Fruit fly (Drosophila melanogaster): Measurements from ENCODE around the gene CG15743.

CG15743 gene

dm6 chrX:13332702-13333243, 47.3 kb downstream of the CG15743 start (continued):
- TF ChIP-seq Neu2 (GFP tag; optimal IDR thresholded peaks at IDR 0.05; ENCODE audit: borderline replicate concordance) (no peak), gsb-n (tag; optimal IDR thresholded peaks at IDR 0.05) (no peak), Scr (GFP tag; IDR thresholded peaks at IDR 0.05; ENCODE audit: partially characterized antibody) (no peak), Xbp1 (GFP tag; optimal IDR thresholded peaks at IDR 0.05) (no peak), CG3995 (GFP tag; optimal IDR thresholded peaks at IDR 0.05) (no peak), CG8944 (GFP tag; optimal IDR thresholded peaks at IDR 0.05) (no peak), CG3281 (GFP tag; optimal IDR thresholded peaks at IDR 0.05) (peak; percentile 36), CG10654 (GFP tag; optimal IDR thresholded peaks at IDR 0.05) (no peak), CG10274 (GFP tag; optimal IDR thresholded peaks at IDR 0.05) (peak; percentile 5), CG8388 (GFP tag; optimal IDR thresholded peaks at IDR 0.05) (no peak), schlank (tag; optimal IDR thresholded peaks at IDR 0.05) (no peak), nom (GFP tag; optimal IDR thresholded peaks at IDR 0.05) (no peak), CG15269 (tag; optimal IDR thresholded peaks at IDR 0.05) (peak; percentile 3), Dp (GFP tag; optimal IDR thresholded peaks at IDR 0.05) (no peak), CG8290 (GFP tag; optimal IDR thresholded peaks at IDR 0.05) (no peak), CG8290 (tag; optimal IDR thresholded peaks at IDR 0.05) (no peak), CG5245 (GFP tag; optimal IDR thresholded peaks at IDR 0.05) (no peak), CG5953 (GFP tag; IDR thresholded peaks at IDR 0.05) (no peak), nau (GFP tag; optimal IDR thresholded peaks at IDR 0.05) (no peak), CG2202 (tag; optimal IDR thresholded peaks at IDR 0.05) (no peak), Hsf (GFP tag; optimal IDR thresholded peaks at IDR 0.05) (peak; percentile 24), Hmx (GFP tag; optimal IDR thresholded peaks at IDR 0.05) (no peak), CG6272 (GFP tag; IDR thresholded peaks at IDR 0.05) (no peak), ash1 (GFP tag; optimal IDR thresholded peaks at IDR 0.05) (no peak), Vsx1 (GFP tag; optimal IDR thresholded peaks at IDR 0.05) (peak; percentile 26), GATAe (GFP tag; conservative IDR thresholded peaks at IDR 0.05) (no peak), Sry-δ (GFP tag; optimal IDR thresholded peaks at IDR 0.05) (peak; percentile 4), slbo (GFP tag; IDR thresholded peaks at IDR 0.05) (peak; percentile 36; the same call in 1 of the 2 replicates), CG17568 (GFP tag; optimal IDR thresholded peaks at IDR 0.05) (no peak), toy (GFP tag; IDR thresholded peaks at IDR 0.05) (no peak), CG12391 (tag; optimal IDR thresholded peaks at IDR 0.05) (no peak), CG33557 (GFP tag; optimal IDR thresholded peaks at IDR 0.05) (no peak), Hey (tag; optimal IDR thresholded peaks at IDR 0.05) (peak; percentile 27), Chrac-16 (GFP tag; optimal IDR thresholded peaks at IDR 0.05) (no peak), fd102C (GFP tag; optimal IDR thresholded peaks at IDR 0.05) (no peak), CG18599 (GFP tag; optimal IDR thresholded peaks at IDR 0.05) (peak; percentile 44), wek (GFP tag; optimal IDR thresholded peaks at IDR 0.05) (no peak), HmgZ (tag; optimal IDR thresholded peaks at IDR 0.05) (no peak), row (GFP tag; IDR thresholded peaks at IDR 0.05) (peak; percentile 35; the same call in 2 of the 3 replicates), trem (tag; optimal IDR thresholded peaks at IDR 0.05) (no peak), bbx (GFP tag; IDR thresholded peaks at IDR 0.05; ENCODE audit: partially characterized antibody) (no peak), CG10321 (GFP tag; IDR thresholded peaks at IDR 0.05) (no peak), CG4424 (GFP tag; optimal IDR thresholded peaks at IDR 0.05) (no peak), cad (GFP tag; optimal IDR thresholded peaks at IDR 0.05) (no peak), Mad (GFP tag; optimal IDR thresholded peaks at IDR 0.05) (no peak), salm (tag; optimal IDR thresholded peaks at IDR 0.05) (no peak), Gsc (GFP tag; IDR thresholded peaks at IDR 0.05) (no peak), sd (tag; optimal IDR thresholded peaks at IDR 0.05) (no peak), CG9876 (GFP tag; optimal IDR thresholded peaks at IDR 0.05) (no peak), fd96Cb (tag; optimal IDR thresholded peaks at IDR 0.05) (no peak), eve (GFP tag; optimal IDR thresholded peaks at IDR 0.05) (no peak)

Data from whole organism, embryonic.